Worm (Caenorhabditis elegans): ENCODE results near the gene F56D6.18.
A peak's percentile ranks its signal among the peaks of the same experiment; 100 is the strongest.

Gene F56D6.18

ce11 chrIV:3876955-3877354 is 34.8 kb downstream of the F56D6.18 start:
- TF ChIP-seq nhr-6 (tag; optimal IDR thresholded peaks at IDR 0.05) (no peak), ztf-11 (tag; optimal IDR thresholded peaks at IDR 0.05) (no peak), gmeb-1 (tag; optimal IDR thresholded peaks at IDR 0.05) (no peak), crh-2 (tag; optimal IDR thresholded peaks at IDR 0.05) (no peak), nhr-21 (tag; optimal IDR thresholded peaks at IDR 0.05) (no peak), snpc-4 (tag; optimal IDR thresholded peaks at IDR 0.05) (no peak), nhr-129 (tag; optimal IDR thresholded peaks at IDR 0.05) (no peak), mbf-1 (tag; optimal IDR thresholded peaks at IDR 0.05) (no peak), alr-1 (tag; optimal IDR thresholded peaks at IDR 0.05) (no peak), ceh-16 (tag; optimal IDR thresholded peaks at IDR 0.05) (no peak), sma-9 (GFP tag; optimal IDR thresholded peaks at IDR 0.05) (no peak), sma-9 (tag; optimal IDR thresholded peaks at IDR 0.05) (no peak), unc-62 (GFP tag; optimal IDR thresholded peaks at IDR 0.05) (no peak), lin-39 (tag; optimal IDR thresholded peaks at IDR 0.05) (no peak), nhr-10 (tag; optimal IDR thresholded peaks at IDR 0.05) (no peak), skn-1 (tag; optimal IDR thresholded peaks at IDR 0.05) (no peak), unc-55 (GFP tag; optimal IDR thresholded peaks at IDR 0.05) (no peak)

DNA sequence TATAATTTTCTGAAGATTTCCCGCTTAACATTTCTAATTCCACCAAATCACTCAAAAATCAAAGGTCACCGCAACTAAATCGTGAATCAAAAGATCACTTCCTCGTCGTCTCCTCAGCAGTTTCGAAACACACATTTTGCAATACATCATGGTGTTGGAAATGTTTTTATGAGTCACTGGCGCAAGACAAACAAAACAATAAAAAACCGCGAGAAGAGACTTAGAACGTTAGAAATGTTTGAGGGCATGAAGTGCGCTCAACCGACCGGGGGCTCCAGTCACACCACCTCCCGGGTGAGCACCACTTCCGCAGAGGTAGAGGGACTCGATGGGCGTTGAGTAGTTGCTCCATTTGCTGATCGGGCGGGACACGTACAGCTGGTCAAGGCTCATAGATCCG is 36.5 kb downstream of the F56D6.18 start:
- no peak for TF ChIP-seq alr-1 (tag; optimal IDR thresholded peaks at IDR 0.05)
- TF ChIP-seq lin-39 (tag; optimal IDR thresholded peaks at IDR 0.05) = no peak
- TF ChIP-seq sma-9 (GFP tag; optimal IDR thresholded peaks at IDR 0.05) = peak; percentile 73
- TF ChIP-seq sma-9 (tag; optimal IDR thresholded peaks at IDR 0.05) = no peak
- peak; percentile 82 for TF ChIP-seq fos-1 (tag; optimal IDR thresholded peaks at IDR 0.05)
- peak; percentile 85 for TF ChIP-seq mab-5 (tag; optimal IDR thresholded peaks at IDR 0.05)
- TF ChIP-seq egl-27 (tag; optimal IDR thresholded peaks at IDR 0.05) = peak; percentile 21
- peak; percentile 45 for TF ChIP-seq sem-4 (tag; optimal IDR thresholded peaks at IDR 0.05)
- TF ChIP-seq nhr-237 (tag; optimal IDR thresholded peaks at IDR 0.05) = no peak
- TF ChIP-seq Y55F3AM.14 (GFP tag; optimal IDR thresholded peaks at IDR 0.05) = peak; percentile 41
- TF ChIP-seq nhr-23 (tag; optimal IDR thresholded peaks at IDR 0.05) = no peak
- peak; percentile 42 for TF ChIP-seq sma-3 (GFP tag; optimal IDR thresholded peaks at IDR 0.05)
- peak; percentile 31 for TF ChIP-seq crh-2 (tag; optimal IDR thresholded peaks at IDR 0.05)
- TF ChIP-seq F13H6.1 (tag; optimal IDR thresholded peaks at IDR 0.05) = peak; percentile 33
- TF ChIP-seq ztf-4 (tag; optimal IDR thresholded peaks at IDR 0.05) = no peak
- peak; percentile 75 for TF ChIP-seq unc-55 (GFP tag; optimal IDR thresholded peaks at IDR 0.05)
- no peak for TF ChIP-seq ama-1 (optimal IDR thresholded peaks at IDR 0.05)
- peak; percentile 59 for TF ChIP-seq C34F6.9 (tag; optimal IDR thresholded peaks at IDR 0.05)
- TF ChIP-seq nhr-129 (tag; optimal IDR thresholded peaks at IDR 0.05) = peak; percentile 47
- no peak for TF ChIP-seq R02D3.7 (tag; optimal IDR thresholded peaks at IDR 0.05)
- TF ChIP-seq snpc-4 (tag; optimal IDR thresholded peaks at IDR 0.05) = no peak

DNA sequence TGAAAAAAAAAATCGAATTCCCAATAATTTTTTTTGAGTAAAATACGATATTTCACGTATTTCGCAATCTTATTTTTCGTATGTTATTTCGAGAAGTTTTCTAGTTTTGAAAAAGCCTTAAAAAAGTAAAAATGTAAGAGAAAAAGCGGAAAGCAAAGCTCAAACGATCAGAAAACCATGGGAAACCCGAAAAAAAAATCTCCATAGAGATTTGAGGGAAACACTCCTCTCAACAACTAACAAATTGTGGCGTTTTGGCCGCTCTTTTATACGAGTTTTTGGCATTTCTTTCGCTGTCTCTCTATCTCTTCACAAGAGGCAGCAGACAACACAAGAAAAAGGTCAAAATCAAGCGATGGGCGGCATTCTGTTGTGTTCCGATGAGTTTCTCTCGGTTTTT is 37.3 kb downstream of the F56D6.18 start:
- peak in 1 of 2 experiments; percentile 51 for TF ChIP-seq lsy-2 (tag; optimal IDR thresholded peaks at IDR 0.05)
- TF ChIP-seq sma-9 (GFP tag; optimal IDR thresholded peaks at IDR 0.05) = peak; percentile 26
- no peak for TF ChIP-seq sma-9 (tag; optimal IDR thresholded peaks at IDR 0.05)
- TF ChIP-seq sma-3 (GFP tag; optimal IDR thresholded peaks at IDR 0.05) = no peak
- no peak for TF ChIP-seq lin-39 (tag; optimal IDR thresholded peaks at IDR 0.05)
- peak; percentile 41 for TF ChIP-seq C34F6.9 (tag; optimal IDR thresholded peaks at IDR 0.05)
- peak; percentile 45 for TF ChIP-seq nhr-129 (tag; optimal IDR thresholded peaks at IDR 0.05)
- TF ChIP-seq nhr-25 (tag; optimal IDR thresholded peaks at IDR 0.05) = peak; percentile 19
- TF ChIP-seq nhr-23 (tag; optimal IDR thresholded peaks at IDR 0.05) = no peak
- no peak for TF ChIP-seq lin-13 (GFP tag; optimal IDR thresholded peaks at IDR 0.05)
- peak; percentile 65 for TF ChIP-seq fos-1 (tag; optimal IDR thresholded peaks at IDR 0.05)
- TF ChIP-seq nhr-12 (tag; optimal IDR thresholded peaks at IDR 0.05) = no peak
- TF ChIP-seq mdl-1 (tag; optimal IDR thresholded peaks at IDR 0.05) = no peak
- no peak for TF ChIP-seq ZK546.5 (tag; optimal IDR thresholded peaks at IDR 0.05)
- no peak for TF ChIP-seq Y55F3AM.14 (GFP tag; optimal IDR thresholded peaks at IDR 0.05)
- no peak for TF ChIP-seq dmd-4 (tag; optimal IDR thresholded peaks at IDR 0.05)
- TF ChIP-seq ceh-16 (tag; optimal IDR thresholded peaks at IDR 0.05) = no peak
- TF ChIP-seq zag-1 (tag; optimal IDR thresholded peaks at IDR 0.05) = no peak
- no peak for TF ChIP-seq elt-1 (tag; optimal IDR thresholded peaks at IDR 0.05)
- TF ChIP-seq ama-1 (optimal IDR thresholded peaks at IDR 0.05) = peak; percentile 95
- TF ChIP-seq F13H6.1 (tag; optimal IDR thresholded peaks at IDR 0.05) = peak; percentile 10
- TF ChIP-seq mab-5 (tag; optimal IDR thresholded peaks at IDR 0.05) = no peak
- TF ChIP-seq mbf-1 (tag; optimal IDR thresholded peaks at IDR 0.05) = no peak
- TF ChIP-seq alr-1 (tag; optimal IDR thresholded peaks at IDR 0.05) = no peak
- no peak for TF ChIP-seq egl-27 (tag; optimal IDR thresholded peaks at IDR 0.05)
- TF ChIP-seq peb-1 (tag; optimal IDR thresholded peaks at IDR 0.05) = no peak
- no peak for TF ChIP-seq R02D3.7 (tag; optimal IDR thresholded peaks at IDR 0.05)
- no peak for TF ChIP-seq nhr-21 (tag; optimal IDR thresholded peaks at IDR 0.05)
- TF ChIP-seq nhr-77 (tag; optimal IDR thresholded peaks at IDR 0.05) = no peak
- TF ChIP-seq elt-3 (tag; optimal IDR thresholded peaks at IDR 0.05) = no peak
- peak; percentile 30 for TF ChIP-seq nhr-10 (tag; optimal IDR thresholded peaks at IDR 0.05)
- TF ChIP-seq crh-2 (tag; optimal IDR thresholded peaks at IDR 0.05) = peak; percentile 40
- no peak for TF ChIP-seq unc-62 (GFP tag; optimal IDR thresholded peaks at IDR 0.05)
- TF ChIP-seq ztf-1 (GFP tag; conservative IDR thresholded peaks at IDR 0.05) = no peak
- peak; percentile 28 for TF ChIP-seq unc-55 (GFP tag; optimal IDR thresholded peaks at IDR 0.05)

Measured in whole organism, L2 larva.